Worm (Caenorhabditis elegans): Measurements from ENCODE around the gene C34C12.12.
A peak's percentile ranks its signal among the peaks of the same experiment; 100 is the strongest.

C34C12.12 gene

ce11 chrIII:3405535-3405934 lies 47.5 kb upstream of the C34C12.12 start, which contains the start of gene golg-4:
TSS of gene golg-4 (plus strand) at chrIII:3405568.
- no peak for TF ChIP-seq efl-1 (optimal IDR thresholded peaks at IDR 0.05)
- TF ChIP-seq efl-1 (GFP tag; optimal IDR thresholded peaks at IDR 0.05 in 1 of 2) = peak in 1 of 2 experiments; percentile 33
- no peak for TF ChIP-seq nhr-47 (tag; optimal IDR thresholded peaks at IDR 0.05)

ce11 chrIII:3413437-3413836 lies 39.6 kb upstream of the C34C12.12 start:
- TF ChIP-seq unc-86 (tag; optimal IDR thresholded peaks at IDR 0.05) (no peak), unc-130 (tag; optimal IDR thresholded peaks at IDR 0.05) (no peak), hlh-4 (tag; optimal IDR thresholded peaks at IDR 0.05) (no peak), mdl-1 (tag; optimal IDR thresholded peaks at IDR 0.05) (no peak), aha-1 (tag; optimal IDR thresholded peaks at IDR 0.05) (no peak), Y116A8C.19 (tag; optimal IDR thresholded peaks at IDR 0.05; ENCODE audit: borderline replicate concordance) (no peak), C16A3.4 (tag; optimal IDR thresholded peaks at IDR 0.05) (no peak), efl-1 (optimal IDR thresholded peaks at IDR 0.05) (no peak), efl-1 (GFP tag; optimal IDR thresholded peaks at IDR 0.05 in 1 of 2) (no peak), ceh-90 (tag; optimal IDR thresholded peaks at IDR 0.05) (no peak), snpc-4 (tag; optimal IDR thresholded peaks at IDR 0.05) (no peak), dsc-1 (tag; optimal IDR thresholded peaks at IDR 0.05) (no peak), rnt-1 (tag; optimal IDR thresholded peaks at IDR 0.05) (no peak), snu-23 (GFP tag; optimal IDR thresholded peaks at IDR 0.05) (no peak)

ce11 chrIII:3414412-3414811 lies 38.6 kb upstream of the C34C12.12 start:
- TF ChIP-seq efl-1 (optimal IDR thresholded peaks at IDR 0.05) (no peak), efl-1 (GFP tag; optimal IDR thresholded peaks at IDR 0.05 in 1 of 2) (peak in 1 of 2 experiments; percentile 17), ceh-82 (tag; optimal IDR thresholded peaks at IDR 0.05) (no peak)

- TF ChIP-seq fkh-4 (tag; optimal IDR thresholded peaks at IDR 0.05; ENCODE audit: borderline replicate concordance) (no peak), xbp-1 (tag; optimal IDR thresholded peaks at IDR 0.05) (no peak), unc-130 (tag; optimal IDR thresholded peaks at IDR 0.05) (no peak), mef-2 (tag; optimal IDR thresholded peaks at IDR 0.05) (no peak), F16B12.6 (tag; optimal IDR thresholded peaks at IDR 0.05) (no peak), skn-1 (tag; optimal IDR thresholded peaks at IDR 0.05) (no peak), pax-3 (tag; optimal IDR thresholded peaks at IDR 0.05) (no peak), dpl-1 (GFP tag; optimal IDR thresholded peaks at IDR 0.05) (no peak), nhr-71 (tag; optimal IDR thresholded peaks at IDR 0.05) (no peak)
Measured at ce11 chrIII:3417453-3417852, 35.5 kb upstream of the C34C12.12 start.

- TF ChIP-seq efl-1 (optimal IDR thresholded peaks at IDR 0.05) = no peak
- TF ChIP-seq efl-1 (GFP tag; optimal IDR thresholded peaks at IDR 0.05 in 1 of 2) = no peak
- no peak for TF ChIP-seq nhr-20 (tag; optimal IDR thresholded peaks at IDR 0.05)
- no peak for TF ChIP-seq ces-1 (GFP tag; optimal IDR thresholded peaks at IDR 0.05)
- TF ChIP-seq blmp-1 (tag; optimal IDR thresholded peaks at IDR 0.05) = no peak
- no peak for TF ChIP-seq nhr-84 (tag; optimal IDR thresholded peaks at IDR 0.05)
- TF ChIP-seq swsn-7 (tag; optimal IDR thresholded peaks at IDR 0.05) = no peak
- no peak for TF ChIP-seq zip-4 (GFP tag; optimal IDR thresholded peaks at IDR 0.05)
- TF ChIP-seq mef-2 (tag; optimal IDR thresholded peaks at IDR 0.05) = no peak
- no peak for TF ChIP-seq ceh-82 (tag; optimal IDR thresholded peaks at IDR 0.05)
- no peak for TF ChIP-seq nhr-90 (tag; optimal IDR thresholded peaks at IDR 0.05; ENCODE audit: poor library complexity)
Measured at ce11 chrIII:3418906-3419305, 34.1 kb upstream of the C34C12.12 start.

- no peak for TF ChIP-seq nhr-28 (tag; optimal IDR thresholded peaks at IDR 0.05)
- TF ChIP-seq blmp-1 (tag; optimal IDR thresholded peaks at IDR 0.05) = no peak
- no peak for TF ChIP-seq ets-5 (GFP tag; IDR thresholded peaks at IDR 0.05)
- TF ChIP-seq nhr-76 (tag; optimal IDR thresholded peaks at IDR 0.05) = no peak
- TF ChIP-seq nhr-77 (tag; optimal IDR thresholded peaks at IDR 0.05) = no peak
- no peak for TF ChIP-seq nhr-19 (GFP tag; conservative IDR thresholded peaks at IDR 0.05)
- TF ChIP-seq alr-1 (tag; optimal IDR thresholded peaks at IDR 0.05; ENCODE audit: borderline replicate concordance) = no peak
- no peak for TF ChIP-seq skn-1 (tag; optimal IDR thresholded peaks at IDR 0.05)
- TF ChIP-seq nhr-20 (tag; optimal IDR thresholded peaks at IDR 0.05) = no peak
- no peak for TF ChIP-seq sptf-1 (tag; optimal IDR thresholded peaks at IDR 0.05)
- TF ChIP-seq hpl-2 (GFP tag; optimal IDR thresholded peaks at IDR 0.05) = no peak
- TF ChIP-seq grh-1 (GFP tag; IDR thresholded peaks at IDR 0.05) = no peak
- TF ChIP-seq lin-14 (GFP tag; optimal IDR thresholded peaks at IDR 0.05) = no peak
- TF ChIP-seq dpl-1 (GFP tag; optimal IDR thresholded peaks at IDR 0.05) = no peak
- TF ChIP-seq ama-1 (optimal IDR thresholded peaks at IDR 0.05) = no peak
- TF ChIP-seq nhr-84 (tag; optimal IDR thresholded peaks at IDR 0.05) = no peak
- no peak for TF ChIP-seq pax-3 (tag; optimal IDR thresholded peaks at IDR 0.05)
- no peak for TF ChIP-seq tbx-2 (tag; optimal IDR thresholded peaks at IDR 0.05)
Measured at ce11 chrIII:3423924-3424323, 29.1 kb upstream of the C34C12.12 start.
